Worm (Caenorhabditis elegans): Measurements from ENCODE around the gene nhr-80.
A peak's percentile ranks its signal among the peaks of the same experiment; 100 is the strongest.

The nhr-80 gene

DNA sequence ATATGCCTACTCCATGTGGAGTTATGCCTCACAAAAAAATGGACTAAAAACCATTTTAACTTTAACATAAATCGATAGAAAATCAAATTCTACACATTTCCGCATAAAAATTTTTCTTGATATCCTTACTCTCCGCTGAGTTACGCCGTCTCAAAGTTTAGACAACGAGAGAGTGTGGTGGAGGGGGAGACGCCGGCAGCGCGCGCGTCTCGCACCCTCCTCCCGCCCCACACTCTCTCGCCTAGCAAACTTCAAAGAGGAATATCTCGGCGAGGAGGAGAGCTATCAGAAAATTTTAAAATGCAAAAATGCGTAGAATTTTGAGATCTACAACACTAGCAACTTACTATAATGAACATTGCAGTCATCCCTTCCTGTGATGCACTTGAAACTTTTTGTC is 494 bp downstream of the nhr-80 start:
- TF ChIP-seq unc-39 (tag; optimal IDR thresholded peaks at IDR 0.05) = no peak
- no peak for TF ChIP-seq elt-3 (tag; optimal IDR thresholded peaks at IDR 0.05)
- no peak for TF ChIP-seq elt-2 (tag; optimal IDR thresholded peaks at IDR 0.05)
- TF ChIP-seq fkh-2 (tag; optimal IDR thresholded peaks at IDR 0.05) = no peak
- no peak for TF ChIP-seq lin-39 (tag; optimal IDR thresholded peaks at IDR 0.05)
- TF ChIP-seq nhr-43 (tag; optimal IDR thresholded peaks at IDR 0.05; ENCODE audit: poor library complexity, severe bottlenecking) = no peak

DNA sequence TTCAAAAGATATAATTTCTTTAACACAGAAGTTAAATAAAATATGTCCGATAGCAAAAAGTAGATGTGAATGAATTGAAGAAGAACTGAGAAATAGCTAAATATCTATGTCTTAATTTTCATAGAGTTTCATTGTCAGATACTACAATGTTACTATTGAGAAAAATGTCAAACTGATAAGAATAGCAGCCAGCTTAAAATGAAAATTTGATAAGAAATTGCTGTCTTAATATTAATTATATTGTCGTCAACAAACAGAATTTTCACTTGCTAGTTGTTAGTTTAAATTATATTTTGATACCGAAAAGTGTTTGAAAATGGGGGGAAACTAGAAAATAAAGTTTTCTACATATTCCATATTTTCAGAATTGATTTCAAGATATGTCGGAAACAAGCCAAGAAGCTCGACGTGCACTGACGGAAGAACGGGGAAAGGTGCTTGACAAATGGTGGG is 11.7 kb downstream of the nhr-80 start, which contains the start of the genes fbxa-6, cTel54X.2 and npr-30:
fbxa-6 (minus strand) TSS at position 179 of the 453 bp plus-strand sequence.
cTel54X.2 (plus strand) TSS at position 360 of the 453 bp plus-strand sequence.
npr-30 (plus strand) TSS at position 403 of the 453 bp plus-strand sequence.
- TF ChIP-seq pqm-1 (tag; optimal IDR thresholded peaks at IDR 0.05) (peak; percentile 7), pha-4 (tag; optimal IDR thresholded peaks at IDR 0.05) (peak; percentile 50), elt-2 (tag; optimal IDR thresholded peaks at IDR 0.05) (peak; percentile 64), sea-2 (GFP tag; optimal IDR thresholded peaks at IDR 0.05) (no peak)

All from whole organism, L3 larva.